Worm (Caenorhabditis elegans) whole organism, late embryonic: Measurements from ENCODE around the gene K10D11.6.

ENCODE experiments used
- F13H6.1 ChIP-seq: sonication (generic microtip); optimal IDR thresholded peaks from 2 replicates; lab custom pipeline; 2016; ENCODE audit warnings: missing genetic modification characterization, missing compliant biosample characterization
- ceh-34 ChIP-seq: sonication (generic microtip); optimal IDR thresholded peaks from 2 replicates; lab custom pipeline; 2016; ENCODE audit warnings: mild to moderate bottlenecking, missing genetic modification characterization, missing compliant biosample characterization
- elt-4 ChIP-seq: sonication (generic microtip); optimal IDR thresholded peaks from 2 replicates; lab custom pipeline; 2016; ENCODE audit warnings: missing genetic modification characterization, missing compliant biosample characterization
- fkh-6 ChIP-seq: sonication (generic microtip); optimal IDR thresholded peaks from 2 replicates; lab custom pipeline; 2016; ENCODE audit warnings: missing genetic modification characterization, missing compliant biosample characterization
- lim-6 ChIP-seq: sonication (generic microtip); optimal IDR thresholded peaks from 2 replicates; lab custom pipeline; 2016; ENCODE audit warnings: missing genetic modification characterization, missing compliant biosample characterization
- nfya-1 ChIP-seq: sonication (generic microtip); optimal IDR thresholded peaks from 2 replicates; lab custom pipeline; 2017; ENCODE audit warnings: missing genetic modification characterization, mild to moderate bottlenecking, missing compliant biosample characterization, antibody characterized with exemption, moderate library complexity
- odd-2 ChIP-seq: sonication (generic microtip); optimal IDR thresholded peaks from 2 replicates; lab custom pipeline; 2017; ENCODE audit warnings: antibody characterized with exemption, mild to moderate bottlenecking, missing genetic modification characterization, missing compliant biosample characterization
- unc-3 ChIP-seq, 2 experiments: fragments of 200-800 bp in 1 of 2; sonication (Bioruptor generic) in 1 of 2; sonication (generic microtip) in 1 of 2; conservative IDR thresholded peaks in 1 of 2; optimal IDR thresholded peaks in 1 of 2; 2 replicates each; pipeline versions ENCODE4 v1.3.6 to Lab custom; 2016 to 2022; ENCODE audit warnings: missing compliant biosample characterization in 2 of 2, missing genetic modification characterization in 2 of 2, missing genetic modification reagents in 1 of 2
- unc-55 ChIP-seq: sonication (generic microtip); optimal IDR thresholded peaks from 2 replicates; lab custom pipeline; 2017; ENCODE audit warnings: missing biosample characterization, missing genetic modification reagents, missing genetic modification characterization
- unc-86 ChIP-seq: sonication (generic microtip); optimal IDR thresholded peaks from 2 replicates; lab custom pipeline; 2016; ENCODE audit warnings: missing genetic modification characterization, missing compliant biosample characterization

ce11 chrIV:13013711-13014341 lies 24.6 kb upstream of the K10D11.6 start:
- TF ChIP-seq F13H6.1 (tag; lab: Kevin White, UChicago) (no peak), odd-2 (tag; lab: Kevin White, UChicago) (no peak), unc-55 (GFP tag; lab: Kevin White, UChicago) (no peak), elt-4 (tag; lab: Kevin White, UChicago) (no peak), unc-86 (tag; lab: Kevin White, UChicago) (no peak), ceh-34 (tag; lab: Kevin White, UChicago) (no peak), nfya-1 (tag; lab: Kevin White, UChicago) (no peak), fkh-6 (tag; lab: Kevin White, UChicago) (no peak), unc-3 (GFP tag; conservative IDR thresholded peaks at IDR 0.05; lab: Robert Waterston, UW) (no peak), unc-3 (tag; optimal IDR thresholded peaks at IDR 0.05; lab: Kevin White, UChicago) (no peak), lim-6 (tag; lab: Kevin White, UChicago) (no peak)
